Worm (Caenorhabditis elegans) whole organism, young adult: Measurements from ENCODE around the gene dhs-24.
A peak's percentile ranks its signal among the peaks of the same experiment; 100 is the strongest.

ENCODE experiments used
- B0336.3 ChIP-seq: fragments of 200-800 bp; sonication (Bioruptor generic); IDR thresholded peaks from 2 replicates; pipeline ENCODE4 v1.3.6; 2022; ENCODE audit warnings: missing genetic modification characterization, missing compliant biosample characterization
- D2030.7 ChIP-seq: fragments of 200-800 bp; sonication (Bioruptor generic); IDR thresholded peaks from 2 replicates; pipeline ENCODE4 v1.3.6; 2022; ENCODE audit warnings: missing genetic modification reagents, missing genetic modification characterization, missing compliant biosample characterization
- F10E7.11 ChIP-seq: sonication (generic microtip); optimal IDR thresholded peaks from 2 replicates; lab custom pipeline; 2017; ENCODE audit warnings: mild to moderate bottlenecking, missing genetic modification characterization, moderate library complexity, missing compliant biosample characterization
- F33H1.4 ChIP-seq: fragments of 200-800 bp; sonication (Bioruptor generic); IDR thresholded peaks from 2 replicates; pipeline ENCODE4 v1.3.6; 2022; ENCODE audit warnings: missing genetic modification reagents, missing genetic modification characterization, missing compliant biosample characterization
- F39B2.1 ChIP-seq: fragments of 200-800 bp; sonication (Bioruptor generic); IDR thresholded peaks from 2 replicates; pipeline ENCODE4 v1.3.6; 2022; ENCODE audit warnings: missing genetic modification reagents, missing genetic modification characterization, missing compliant biosample characterization
- F52B5.7 ChIP-seq: sonication (generic microtip); optimal IDR thresholded peaks from 2 replicates; lab custom pipeline; 2016; ENCODE audit warnings: mild to moderate bottlenecking, missing genetic modification characterization, missing compliant biosample characterization
- F55B11.4 ChIP-seq: sonication (generic microtip); optimal IDR thresholded peaks from 2 replicates; lab custom pipeline; 2016; ENCODE audit warnings: missing compliant biosample characterization, missing genetic modification characterization, borderline replicate concordance; ENCODE audit not compliant: insufficient read depth
- Y53F4B.3 ChIP-seq: fragments of 200-800 bp; sonication (Bioruptor generic); IDR thresholded peaks from 2 replicates; pipeline ENCODE4 v1.3.6; 2022; ENCODE audit warnings: missing genetic modification reagents, missing genetic modification characterization, missing compliant biosample characterization
- Y79H2A.3 ChIP-seq: fragments of 200-800 bp; sonication (Bioruptor generic); conservative IDR thresholded peaks from 2 replicates; pipeline ENCODE4 v1.3.6; 2022; ENCODE audit warnings: missing genetic modification reagents, missing genetic modification characterization, missing compliant biosample characterization
- Y95B8A.8 ChIP-seq: fragments of 200-800 bp; sonication (Bioruptor generic); IDR thresholded peaks from 2 replicates; pipeline ENCODE4 v1.3.6; 2022; ENCODE audit warnings: missing genetic modification reagents, missing genetic modification characterization, missing compliant biosample characterization
- ZK185.1 ChIP-seq: sonication (generic microtip); optimal IDR thresholded peaks from 2 replicates; lab custom pipeline; 2016; ENCODE audit warnings: mild to moderate bottlenecking, missing genetic modification characterization, missing compliant biosample characterization; ENCODE audit not compliant: poor library complexity, severe bottlenecking
- aptf-2 ChIP-seq: fragments of 200-800 bp; sonication (Bioruptor generic); conservative IDR thresholded peaks from 2 replicates; pipeline ENCODE4 v1.3.6; 2022; ENCODE audit warnings: missing genetic modification reagents, missing genetic modification characterization, missing compliant biosample characterization
- athp-1 ChIP-seq: sonication (generic microtip); optimal IDR thresholded peaks from 2 replicates; lab custom pipeline; 2017; ENCODE audit warnings: mild to moderate bottlenecking, missing genetic modification characterization, missing compliant biosample characterization
- attf-3 ChIP-seq: fragments of 200-800 bp; sonication (Bioruptor generic); conservative IDR thresholded peaks from 2 replicates; pipeline ENCODE4 v1.3.6; 2022; ENCODE audit warnings: missing genetic modification reagents, missing genetic modification characterization, missing compliant biosample characterization
- attf-6 ChIP-seq: fragments of 200-800 bp; sonication (Bioruptor generic); IDR thresholded peaks from 2 replicates; pipeline ENCODE4 v1.3.6; 2022; ENCODE audit warnings: missing genetic modification reagents, missing genetic modification characterization, missing compliant biosample characterization
- bed-1 ChIP-seq: fragments of 200-800 bp; sonication (Bioruptor generic); IDR thresholded peaks from 2 replicates; pipeline ENCODE4 v1.3.6; 2022; ENCODE audit warnings: missing genetic modification reagents, missing genetic modification characterization, missing compliant biosample characterization
- cebp-2 ChIP-seq: fragments of 200-800 bp; sonication (Bioruptor generic); IDR thresholded peaks from 2 replicates; pipeline ENCODE4 v1.3.6; 2022; ENCODE audit warnings: missing genetic modification characterization, missing compliant biosample characterization
- ceh-27 ChIP-seq: fragments of 200-800 bp; sonication (Bioruptor generic); optimal IDR thresholded peaks from 2 replicates; lab custom pipeline; 2018; ENCODE audit warnings: mild to moderate bottlenecking, missing genetic modification characterization, moderate library complexity, missing compliant biosample characterization
- ceh-40 ChIP-seq: fragments of 200-800 bp; sonication (Bioruptor generic); IDR thresholded peaks from 2 replicates; pipeline ENCODE4 v1.3.6; 2022; ENCODE audit warnings: missing genetic modification characterization, missing compliant biosample characterization
- ceh-58 ChIP-seq: fragments of 200-800 bp; sonication (Bioruptor generic); IDR thresholded peaks from 2 replicates; pipeline ENCODE4 v1.3.6; 2022; ENCODE audit warnings: missing genetic modification characterization, missing compliant biosample characterization
- dpl-1 ChIP-seq: fragments of 150-350 bp; optimal IDR thresholded peaks from 2 replicates; lab custom pipeline; 2014; ENCODE audit warnings: missing biosample characterization, missing genetic modification reagents, missing genetic modification characterization
- egl-44 ChIP-seq: fragments of 200-800 bp; sonication (Bioruptor generic); IDR thresholded peaks from 2 replicates; pipeline ENCODE4 v1.3.6; 2022; ENCODE audit warnings: missing genetic modification reagents, missing genetic modification characterization, missing compliant biosample characterization
- fkh-3 ChIP-seq: sonication (generic microtip); optimal IDR thresholded peaks from 2 replicates; lab custom pipeline; 2016; ENCODE audit warnings: mild to moderate bottlenecking, missing genetic modification characterization, missing compliant biosample characterization
- hlh-26 ChIP-seq: fragments of 200-800 bp; sonication (Bioruptor generic); conservative IDR thresholded peaks from 2 replicates; pipeline ENCODE4 v1.3.6; 2022; ENCODE audit warnings: missing genetic modification reagents, missing genetic modification characterization, missing compliant biosample characterization
- hmg-1.2 ChIP-seq: fragments of 200-800 bp; sonication (Bioruptor generic); IDR thresholded peaks from 2 replicates; pipeline ENCODE4 v1.3.6; 2022; ENCODE audit warnings: missing genetic modification reagents, missing genetic modification characterization, missing compliant biosample characterization
- hmg-20 ChIP-seq: fragments of 200-800 bp; sonication (Bioruptor generic); IDR thresholded peaks from 2 replicates; pipeline ENCODE4 v1.3.6; 2022; ENCODE audit warnings: missing genetic modification reagents, missing genetic modification characterization, missing compliant biosample characterization
- hsf-1 ChIP-seq: fragments of 200-800 bp; sonication (Bioruptor generic); IDR thresholded peaks from 2 replicates; pipeline ENCODE4 v1.3.6; 2022; ENCODE audit warnings: missing genetic modification reagents, missing genetic modification characterization, missing compliant biosample characterization
- lin-26 ChIP-seq: fragments of 200-800 bp; sonication (Bioruptor generic); IDR thresholded peaks from 2 replicates; pipeline ENCODE4 v1.3.6; 2022; ENCODE audit warnings: missing genetic modification reagents, missing genetic modification characterization, missing compliant biosample characterization
- lin-40 ChIP-seq: sonication (generic microtip); optimal IDR thresholded peaks from 2 replicates; lab custom pipeline; 2016; ENCODE audit warnings: missing genetic modification characterization, mild to moderate bottlenecking, missing compliant biosample characterization, missing genotype, missing genetic modification reagents
- lin-54 ChIP-seq: fragments of 200-800 bp; sonication (Bioruptor generic); optimal IDR thresholded peaks from 2 replicates; lab custom pipeline; 2018; ENCODE audit warnings: mild to moderate bottlenecking, missing genetic modification characterization, missing compliant biosample characterization
- lsl-1 ChIP-seq: fragments of 200-800 bp; sonication (Bioruptor generic); optimal IDR thresholded peaks from 2 replicates; lab custom pipeline; 2018; ENCODE audit warnings: mild to moderate bottlenecking, missing genetic modification characterization, moderate library complexity, missing compliant biosample characterization
- madf-6 ChIP-seq: fragments of 200-800 bp; sonication (Bioruptor generic); IDR thresholded peaks from 2 replicates; pipeline ENCODE4 v1.3.6; 2022; ENCODE audit warnings: missing genetic modification reagents, missing genetic modification characterization, missing compliant biosample characterization
- madf-8 ChIP-seq: fragments of 200-800 bp; sonication (Bioruptor generic); conservative IDR thresholded peaks from 2 replicates; pipeline ENCODE4 v1.3.6; 2022; ENCODE audit warnings: missing genetic modification reagents, missing genetic modification characterization, missing compliant biosample characterization
- mcd-1 ChIP-seq: fragments of 200-800 bp; sonication (Bioruptor generic); IDR thresholded peaks from 2 replicates; pipeline ENCODE4 v1.3.6; 2022; ENCODE audit warnings: missing genetic modification reagents, missing genetic modification characterization, missing compliant biosample characterization
- mel-28 ChIP-seq: sonication (generic microtip); optimal IDR thresholded peaks from 2 replicates; lab custom pipeline; 2016; ENCODE audit warnings: borderline replicate concordance, mild to moderate bottlenecking, missing genetic modification characterization, missing compliant biosample characterization
- mes-4 ChIP-seq: sonication (generic microtip); optimal IDR thresholded peaks from 2 replicates; lab custom pipeline; 2016; ENCODE audit warnings: missing genotype, missing genetic modification characterization, missing compliant biosample characterization
- nfya-2 ChIP-seq: fragments of 200-800 bp; sonication (Bioruptor generic); IDR thresholded peaks from 2 replicates; pipeline ENCODE4 v1.3.6; 2022; ENCODE audit warnings: missing genetic modification reagents, missing genetic modification characterization, missing compliant biosample characterization
- nhr-179 ChIP-seq: sonication (generic microtip); optimal IDR thresholded peaks from 2 replicates; lab custom pipeline; 2016; ENCODE audit warnings: mild to moderate bottlenecking, missing genetic modification characterization, missing compliant biosample characterization
- nhr-27 ChIP-seq: fragments of 200-800 bp; sonication (Bioruptor generic); optimal IDR thresholded peaks from 2 replicates; lab custom pipeline; 2018; ENCODE audit warnings: mild to moderate bottlenecking, missing genetic modification characterization, moderate library complexity, missing compliant biosample characterization
- nhr-90 ChIP-seq: sonication (generic microtip); optimal IDR thresholded peaks from 2 replicates; lab custom pipeline; 2016; ENCODE audit warnings: missing genotype, mild to moderate bottlenecking, missing genetic modification characterization, missing compliant biosample characterization
- pha-4 ChIP-seq: fragments of 150-350 bp; sonication (generic microtip); optimal IDR thresholded peaks from 2 replicates; lab custom pipeline; 2014; ENCODE audit warnings: missing biosample characterization, missing genetic modification reagents, missing genetic modification characterization
- sea-2 ChIP-seq: fragments of 200-800 bp; sonication (Bioruptor generic); IDR thresholded peaks from 2 replicates; pipeline ENCODE4 v1.3.6; 2022; ENCODE audit warnings: missing genetic modification characterization, missing compliant biosample characterization
- snpc-1.3 ChIP-seq: sonication (generic microtip); optimal IDR thresholded peaks from 2 replicates; lab custom pipeline; 2017; ENCODE audit warnings: missing genetic modification characterization, mild to moderate bottlenecking, missing compliant biosample characterization, antibody characterized with exemption, moderate library complexity, missing genotype, missing genetic modification reagents; ENCODE audit not compliant: insufficient read depth
- tbp1 ChIP-seq: fragments of 200-800 bp; sonication (Bioruptor generic); optimal IDR thresholded peaks from 2 replicates; lab custom pipeline; 2018; ENCODE audit warnings: mild to moderate bottlenecking, missing genetic modification characterization, missing compliant biosample characterization
- xnd-1 ChIP-seq: sonication (generic microtip); optimal IDR thresholded peaks from 2 replicates; lab custom pipeline; 2016; ENCODE audit warnings: missing genotype, missing genetic modification reagents, missing genetic modification characterization, missing compliant biosample characterization
- zfh-2 ChIP-seq: fragments of 200-800 bp; sonication (Bioruptor generic); conservative IDR thresholded peaks from 2 replicates; pipeline ENCODE4 v1.3.6; 2022; ENCODE audit warnings: missing genetic modification reagents, missing genetic modification characterization, missing compliant biosample characterization
- ztf-26 ChIP-seq: sonication (generic microtip); optimal IDR thresholded peaks from 2 replicates; lab custom pipeline; 2017; ENCODE audit warnings: missing genetic modification characterization, missing compliant biosample characterization
- ztf-28 ChIP-seq: fragments of 200-800 bp; sonication (Bioruptor generic); IDR thresholded peaks from 2 replicates; pipeline ENCODE4 v1.3.6; 2022; ENCODE audit warnings: missing genetic modification reagents, missing genetic modification characterization, missing compliant biosample characterization
- ztf-6 ChIP-seq: fragments of 200-800 bp; sonication (Bioruptor generic); IDR thresholded peaks from 2 replicates; pipeline ENCODE4 v1.3.6; 2022; ENCODE audit warnings: missing genetic modification reagents, missing genetic modification characterization, missing compliant biosample characterization

dhs-24 gene

DNA sequence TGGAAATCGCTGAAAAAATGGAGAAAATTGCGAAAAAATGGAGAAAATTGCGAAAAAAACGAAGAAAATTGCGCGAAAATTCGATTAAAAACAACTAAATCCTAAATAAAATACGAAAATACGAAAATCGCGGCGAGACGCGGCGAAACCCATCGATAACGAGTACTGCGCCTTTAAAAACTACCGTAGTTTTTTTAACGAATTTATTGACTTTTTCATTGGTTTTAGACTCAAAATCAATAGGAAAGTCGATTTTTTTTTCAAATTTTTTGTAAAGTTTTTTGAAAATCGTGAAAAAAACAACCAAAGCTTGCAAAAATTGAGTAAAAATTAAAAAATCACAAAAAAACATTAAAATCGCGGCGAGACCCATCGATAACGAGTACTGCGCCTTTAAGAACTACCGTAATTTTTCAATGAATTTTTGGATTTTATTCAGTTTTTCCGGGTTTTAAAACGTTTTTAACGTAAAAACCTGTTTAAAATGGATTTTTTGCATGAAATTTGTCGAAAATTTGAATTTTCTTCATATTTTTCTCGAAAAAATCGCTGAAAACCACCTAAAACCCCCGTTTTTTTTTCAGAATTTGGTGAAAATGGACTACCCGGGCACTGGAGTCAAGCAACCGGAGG, 30.3 kb downstream of the dhs-24 start, which contains the start of the genes chk-2 and Y60A3A.19 (continued):
- TF ChIP-seq hsf-1 (GFP tag; lab: Robert Waterston, UW) (0 out of 2 replicates have a peak, but pooled peaks have one; percentile 16), snpc-1.3 (tag; lab: Kevin White, UChicago) (peak; percentile 11), fkh-3 (no peak), sea-2 (GFP tag; lab: Robert Waterston, UW) (no peak), ztf-6 (GFP tag; lab: Robert Waterston, UW) (no peak), aptf-2 (GFP tag; lab: Robert Waterston, UW) (no peak), Y95B8A.8 (GFP tag; lab: Robert Waterston, UW) (no peak), lin-26 (GFP tag; lab: Robert Waterston, UW) (no peak), ztf-26 (tag; lab: Kevin White, UChicago) (no peak), egl-44 (GFP tag; lab: Robert Waterston, UW) (no peak), madf-8 (GFP tag; lab: Robert Waterston, UW) (peak; percentile 44; the same call in 1 of the 2 replicates), tbp1 (GFP tag; lab: Kevin White, UChicago) (no peak), ZK185.1 (no peak), athp-1 (tag; lab: Kevin White, UChicago) (no peak), Y53F4B.3 (GFP tag; lab: Robert Waterston, UW) (no peak), Y79H2A.3 (GFP tag; lab: Robert Waterston, UW) (no peak), ceh-58 (GFP tag; lab: Robert Waterston, UW) (no peak), hmg-1.2 (GFP tag; lab: Robert Waterston, UW) (no peak), mel-28 (tag; lab: Kevin White, UChicago) (no peak), ceh-40 (GFP tag; lab: Robert Waterston, UW) (no peak), B0336.3 (no peak), attf-3 (no peak), hlh-26 (no peak), nhr-179 (tag; lab: Kevin White, UChicago) (no peak), F33H1.4 (GFP tag; lab: Robert Waterston, UW) (peak; percentile 89), hmg-20 (GFP tag; lab: Robert Waterston, UW) (no peak), D2030.7 (GFP tag; lab: Robert Waterston, UW) (peak; percentile 68; the same call in 1 of the 2 replicates), zfh-2 (GFP tag; lab: Robert Waterston, UW) (no peak), attf-6 (GFP tag; lab: Robert Waterston, UW) (no peak), nfya-2 (no peak), lin-40 (tag; lab: Kevin White, UChicago) (no peak), ztf-28 (GFP tag; lab: Robert Waterston, UW) (no peak), ceh-27 (GFP tag; lab: Kevin White, UChicago) (no peak), F55B11.4 (tag; lab: Kevin White, UChicago) (no peak), mes-4 (tag; lab: Kevin White, UChicago) (no peak), F10E7.11 (no peak), lin-54 (GFP tag; lab: Kevin White, UChicago) (peak; percentile 21), nhr-27 (tag; lab: Kevin White, UChicago) (no peak), lsl-1 (GFP tag; lab: Kevin White, UChicago) (peak; percentile 94), mcd-1 (GFP tag; lab: Robert Waterston, UW) (no peak), nhr-90 (tag; lab: Kevin White, UChicago) (no peak), xnd-1 (peak; percentile 90), bed-1 (GFP tag; lab: Robert Waterston, UW) (no peak), F52B5.7 (no peak), cebp-2 (GFP tag; lab: Robert Waterston, UW) (no peak), pha-4 (tag; lab: Kevin White, UChicago) (no peak), F39B2.1 (GFP tag; lab: Robert Waterston, UW) (no peak), dpl-1 (GFP tag; lab: Kevin White, UChicago) (no peak), madf-6 (peak; percentile 89)
